Worm (Caenorhabditis elegans) whole organism, L4 larva: ENCODE measurements around the gene C01G12.9.

ENCODE experiments used
- Y5F2A.4 ChIP-seq: fragments of 200-800 bp; sonication (Bioruptor generic); optimal IDR thresholded peaks from 2 replicates; lab custom pipeline; 2018; ENCODE audit warnings: mild to moderate bottlenecking, missing genetic modification characterization, missing compliant biosample characterization
- cey-2 ChIP-seq: sonication (generic microtip); optimal IDR thresholded peaks from 3 replicates; lab custom pipeline; 2017; ENCODE audit warnings: missing genetic modification characterization, mild to moderate bottlenecking, missing compliant biosample characterization, antibody characterized with exemption, borderline replicate concordance; ENCODE audit not compliant: insufficient read depth
- dmd-9 ChIP-seq: fragments of 200-800 bp; sonication (Bioruptor generic); IDR thresholded peaks from 2 replicates; pipeline ENCODE4 v1.3.6; 2022; ENCODE audit warnings: missing genetic modification reagents, missing genetic modification characterization, missing compliant biosample characterization
- egl-27 ChIP-seq: sonication (generic microtip); optimal IDR thresholded peaks from 3 replicates; lab custom pipeline; 2017; ENCODE audit warnings: missing biosample characterization, missing genetic modification reagents, missing genetic modification characterization
- hlh-30 ChIP-seq: sonication (generic microtip); optimal IDR thresholded peaks from 2 replicates; lab custom pipeline; 2017; ENCODE audit warnings: antibody characterized with exemption, mild to moderate bottlenecking, missing genetic modification characterization, missing compliant biosample characterization; ENCODE audit not compliant: insufficient read depth
- mep-1 ChIP-seq: fragments of 150-350 bp; sonication (generic microtip); optimal IDR thresholded peaks from 3 replicates; lab custom pipeline; 2014; ENCODE audit warnings: missing biosample characterization, missing genetic modification characterization
- nhr-237 ChIP-seq: sonication (generic microtip); optimal IDR thresholded peaks from 2 replicates; lab custom pipeline; 2017; ENCODE audit warnings: missing biosample characterization, missing genetic modification characterization
- nhr-77 ChIP-seq: fragments of 150-350 bp; optimal IDR thresholded peaks from 2 replicates; lab custom pipeline; 2014; ENCODE audit warnings: missing biosample characterization, missing genetic modification characterization
- php-3 ChIP-seq: fragments of 200-800 bp; sonication (Bioruptor generic); IDR thresholded peaks from 2 replicates; pipeline ENCODE4 v1.3.6; 2022; ENCODE audit warnings: missing genetic modification reagents, missing genetic modification characterization, missing compliant biosample characterization
- saeg-2 ChIP-seq: fragments of 200-800 bp; sonication (Bioruptor generic); IDR thresholded peaks from 2 replicates; pipeline ENCODE4 v1.3.6; 2022; ENCODE audit warnings: missing genetic modification reagents, missing genetic modification characterization, missing compliant biosample characterization
- unc-39 ChIP-seq: sonication (generic microtip); optimal IDR thresholded peaks from 2 replicates; lab custom pipeline; 2017; ENCODE audit warnings: missing biosample characterization, missing genetic modification characterization
- unc-62 ChIP-seq, 3 experiments: fragments of 150-350 bp in 1 of 3; sonication (generic microtip); optimal IDR thresholded peaks in 2 of 3; peaks in 1 of 3; 1 replicate in 1 of 3; 2 replicates in 2 of 3; lab custom pipeline; 2014 to 2017; ENCODE audit warnings: missing biosample characterization in 3 of 3, missing genetic modification characterization in 3 of 3, missing genetic modification reagents in 3 of 3, missing genotype in 1 of 3

DNA sequence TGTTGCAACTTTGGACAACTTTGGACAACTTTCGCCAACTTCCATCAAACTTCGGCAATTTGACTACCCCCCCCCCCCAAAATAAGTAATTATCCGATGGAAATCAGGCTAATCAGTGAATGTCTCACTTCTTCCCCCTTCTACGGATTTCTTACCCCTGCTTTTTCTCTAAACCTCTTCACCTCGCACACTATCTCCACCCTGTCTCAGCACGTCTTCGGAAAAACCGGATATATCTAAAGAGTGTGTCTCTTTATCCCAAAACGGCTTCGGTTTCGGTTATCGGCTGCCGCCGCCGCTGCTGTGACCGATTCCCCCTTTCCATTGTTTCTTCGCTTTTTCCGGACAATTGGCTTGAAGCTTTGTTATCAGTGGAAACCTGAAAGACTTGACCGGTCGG, 11.0 kb upstream of the C01G12.9 start:
- TF ChIP-seq dmd-9 (GFP tag; lab: Robert Waterston, UW), result no peak
- TF ChIP-seq unc-39 (tag; lab: Kevin White, UChicago), result no peak
- TF ChIP-seq php-3 (GFP tag; lab: Robert Waterston, UW), result no peak
- no peak for TF ChIP-seq cey-2 (tag; lab: Kevin White, UChicago)
- no peak for TF ChIP-seq saeg-2
- TF ChIP-seq nhr-77 (tag; lab: Kevin White, UChicago), result no peak
- TF ChIP-seq hlh-30 (tag; lab: Kevin White, UChicago), result no peak
- TF ChIP-seq egl-27 (tag; lab: Kevin White, UChicago), result no peak
- no peak for TF ChIP-seq unc-62 (GFP tag; optimal IDR thresholded peaks at IDR 0.05 in 1 of 2; lab: Kevin White, UChicago)
- TF ChIP-seq unc-62 (tag; optimal IDR thresholded peaks at IDR 0.05; lab: Kevin White, UChicago), result no peak
- no peak for TF ChIP-seq Y5F2A.4 (GFP tag; lab: Kevin White, UChicago)
- TF ChIP-seq nhr-237 (tag; lab: Kevin White, UChicago), result no peak
- TF ChIP-seq mep-1 (tag; lab: Kevin White, UChicago), result no peak
